Worm (Caenorhabditis elegans): ENCODE data around the gene mrp-2.

DNA sequence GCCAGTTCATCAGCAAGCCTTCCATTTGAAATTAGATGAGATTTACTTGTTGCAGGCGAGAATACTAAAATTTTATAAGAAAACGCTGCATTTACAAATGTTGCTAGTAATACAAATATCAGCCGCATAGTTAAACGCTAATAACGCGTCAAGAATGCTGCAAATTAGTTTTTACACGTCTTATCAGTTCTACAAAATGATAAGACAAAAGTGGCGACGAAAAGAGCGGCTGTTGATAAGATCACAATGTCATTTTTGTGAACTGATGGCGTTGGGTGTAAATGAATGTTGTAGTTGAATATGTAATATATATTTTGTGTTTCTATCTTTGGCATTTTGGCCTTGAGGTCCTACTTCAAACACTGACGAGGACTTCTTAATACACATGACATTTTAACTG, 42.5 kb downstream of the mrp-2 start, which contains the start of gene ugt-46:
- TF ChIP-seq nhr-12 (tag; optimal IDR thresholded peaks at IDR 0.05) (no peak), pha-4 (tag; optimal IDR thresholded peaks at IDR 0.05) (no peak), unc-39 (tag; optimal IDR thresholded peaks at IDR 0.05) (no peak), ztf-11 (tag; optimal IDR thresholded peaks at IDR 0.05) (no peak), snpc-4 (tag; optimal IDR thresholded peaks at IDR 0.05) (no peak), blmp-1 (tag; optimal IDR thresholded peaks at IDR 0.05) (no peak)
